Worm (Caenorhabditis elegans) whole organism, early embryonic: ENCODE results near the gene akap-1.

ENCODE experiments used
- B0310.2 ChIP-seq: sonication (generic microtip); optimal IDR thresholded peaks from 2 replicates; lab custom pipeline; 2016; ENCODE audit warnings: mild to moderate bottlenecking, missing genetic modification characterization, missing compliant biosample characterization
- F13C5.2 ChIP-seq: sonication (generic microtip); optimal IDR thresholded peaks from 2 replicates; lab custom pipeline; 2017; ENCODE audit warnings: mild to moderate bottlenecking, missing genetic modification characterization, inconsistent platforms, missing compliant biosample characterization
- aly-1 ChIP-seq: sonication (generic microtip); optimal IDR thresholded peaks from 2 replicates; lab custom pipeline; 2016; ENCODE audit warnings: missing genetic modification characterization, missing compliant biosample characterization
- ama-1 ChIP-seq: fragments of 150-350 bp; optimal IDR thresholded peaks from 2 replicates; lab custom pipeline; 2014
- ceh-13 ChIP-seq: fragments of 200-800 bp; sonication (Bioruptor generic); optimal IDR thresholded peaks from 2 replicates; lab custom pipeline; 2018; ENCODE audit warnings: mild to moderate bottlenecking, missing genetic modification characterization, missing compliant biosample characterization
- ceh-36 ChIP-seq: sonication (generic microtip); optimal IDR thresholded peaks from 2 replicates; lab custom pipeline; 2016; ENCODE audit warnings: missing genetic modification characterization, inconsistent platforms, missing compliant biosample characterization
- ets-7 ChIP-seq: sonication (generic microtip); optimal IDR thresholded peaks from 2 replicates; lab custom pipeline; 2016; ENCODE audit warnings: missing genotype, missing genetic modification characterization, missing compliant biosample characterization
- flt-1 ChIP-seq: fragments of 200-800 bp; sonication (Bioruptor generic); IDR thresholded peaks from 2 replicates; pipeline ENCODE4 v1.3.6; 2022; ENCODE audit warnings: missing genetic modification characterization, missing compliant biosample characterization
- hmbx-1 ChIP-seq: sonication (generic microtip); optimal IDR thresholded peaks from 2 replicates; lab custom pipeline; 2016; ENCODE audit warnings: mild to moderate bottlenecking, missing genetic modification characterization, missing compliant biosample characterization
- hmg-4 ChIP-seq: fragments of 200-800 bp; sonication (Bioruptor generic); optimal IDR thresholded peaks from 2 replicates; lab custom pipeline; 2018; ENCODE audit warnings: mild to moderate bottlenecking, missing genetic modification characterization, missing compliant biosample characterization
- hnd-1 ChIP-seq: sonication (generic microtip); optimal IDR thresholded peaks from 2 replicates; lab custom pipeline; 2016; ENCODE audit warnings: missing genetic modification characterization, missing compliant biosample characterization
- pes-1 ChIP-seq: fragments of 200-800 bp; sonication (Bioruptor generic); IDR thresholded peaks from 2 replicates; pipeline ENCODE4 v1.3.6; 2022; ENCODE audit warnings: missing genetic modification reagents, missing genetic modification characterization, missing compliant biosample characterization
- scrt-1 ChIP-seq: fragments of 200-800 bp; sonication (Bioruptor generic); IDR thresholded peaks from 2 replicates; pipeline ENCODE4 v1.3.6; 2022; ENCODE audit warnings: missing genetic modification characterization, missing compliant biosample characterization
- sea-1 ChIP-seq: fragments of 200-800 bp; sonication (Bioruptor generic); conservative IDR thresholded peaks from 2 replicates; pipeline ENCODE4 v1.3.6; 2022; ENCODE audit warnings: missing genetic modification characterization, missing compliant biosample characterization
- tbx-11 ChIP-seq: fragments of 200-800 bp; sonication (Bioruptor generic); IDR thresholded peaks from 2 replicates; pipeline ENCODE4 v1.3.6; 2022; ENCODE audit warnings: missing genetic modification characterization, missing compliant biosample characterization
- tbx-37 ChIP-seq: fragments of 200-800 bp; sonication (Bioruptor generic); conservative IDR thresholded peaks from 2 replicates; pipeline ENCODE4 v1.3.6; 2022; ENCODE audit warnings: missing genetic modification reagents, missing genetic modification characterization, missing compliant biosample characterization
- tra-4 ChIP-seq: sonication (generic microtip); optimal IDR thresholded peaks from 2 replicates; lab custom pipeline; 2017; ENCODE audit warnings: missing genetic modification characterization, missing compliant biosample characterization

Gene akap-1

ce11 chrIII:6353084-6353483 lies at the start of gene akap-1:
Gene akap-1 (plus strand): TSS chrIII:6353384.
- no peak for TF ChIP-seq tra-4 (tag; lab: Kevin White, UChicago)

DNA sequence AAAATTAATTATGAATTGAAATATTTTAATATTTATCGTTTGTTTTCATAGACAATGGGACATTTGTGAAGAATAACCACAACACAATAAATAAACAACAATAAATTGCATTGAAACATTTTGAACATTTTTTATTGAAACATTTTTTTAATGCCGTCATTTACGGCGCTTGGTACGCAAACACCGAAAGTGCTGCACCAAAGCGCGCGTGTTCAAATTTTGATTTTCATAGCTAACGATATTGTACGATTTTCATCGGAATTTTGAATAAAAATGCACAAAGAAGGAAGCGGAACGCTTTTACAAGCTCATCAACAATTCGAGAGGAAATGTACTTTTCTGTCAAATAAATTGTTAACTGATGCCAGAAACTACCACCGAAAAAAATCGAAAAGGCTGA lies 49.4 kb upstream of the akap-1 start:
- TF ChIP-seq ceh-36: no peak
- TF ChIP-seq tbx-11 (GFP tag; lab: Robert Waterston, UW): no peak
- TF ChIP-seq B0310.2: no peak
- no peak for TF ChIP-seq pes-1
- TF ChIP-seq ama-1 (lab: Kevin White, UChicago): no peak
- TF ChIP-seq hmg-4 (GFP tag; lab: Kevin White, UChicago): no peak
- TF ChIP-seq F13C5.2 (tag; lab: Kevin White, UChicago): no peak
- TF ChIP-seq scrt-1 (GFP tag; lab: Robert Waterston, UW): no peak
- TF ChIP-seq flt-1 (GFP tag; lab: Robert Waterston, UW): no peak
- no peak for TF ChIP-seq hmbx-1
- TF ChIP-seq tra-4 (tag; lab: Kevin White, UChicago): no peak
- no peak for TF ChIP-seq sea-1
- TF ChIP-seq ets-7: no peak
- TF ChIP-seq tbx-37 (GFP tag; lab: Robert Waterston, UW): no peak
- TF ChIP-seq aly-1 (tag; lab: Kevin White, UChicago): no peak

DNA sequence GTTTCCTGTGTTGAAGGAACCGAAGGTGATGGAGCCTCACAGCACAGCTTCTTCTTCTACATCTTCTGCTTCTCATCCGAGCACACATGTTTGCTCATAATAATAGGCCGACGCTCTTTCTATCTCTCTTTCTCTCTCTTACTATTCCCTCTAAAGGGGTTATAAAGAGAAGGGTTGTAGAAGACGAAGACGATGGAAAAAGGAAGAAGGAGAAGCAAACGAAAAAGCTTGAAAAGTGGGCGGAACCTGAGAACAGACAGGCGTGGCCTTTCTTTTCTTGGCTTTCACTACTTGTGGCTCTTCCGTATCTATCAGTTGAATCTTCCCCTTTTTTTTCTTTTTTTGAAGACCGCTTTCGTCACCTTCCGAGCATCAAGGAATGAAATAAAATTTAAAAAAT lies 45.4 kb upstream of the akap-1 start:
- TF ChIP-seq ama-1 (lab: Kevin White, UChicago) (no peak), aly-1 (tag; lab: Kevin White, UChicago) (no peak), ceh-36 (no peak), tra-4 (tag; lab: Kevin White, UChicago) (no peak), sea-1 (no peak), hnd-1 (no peak), scrt-1 (GFP tag; lab: Robert Waterston, UW) (no peak), hmbx-1 (no peak), hmg-4 (GFP tag; lab: Kevin White, UChicago) (no peak), ceh-13 (GFP tag; lab: Kevin White, UChicago) (no peak), ets-7 (no peak), pes-1 (no peak), F13C5.2 (tag; lab: Kevin White, UChicago) (no peak), tbx-37 (GFP tag; lab: Robert Waterston, UW) (no peak), tbx-11 (GFP tag; lab: Robert Waterston, UW) (no peak), B0310.2 (no peak), flt-1 (GFP tag; lab: Robert Waterston, UW) (no peak)

DNA sequence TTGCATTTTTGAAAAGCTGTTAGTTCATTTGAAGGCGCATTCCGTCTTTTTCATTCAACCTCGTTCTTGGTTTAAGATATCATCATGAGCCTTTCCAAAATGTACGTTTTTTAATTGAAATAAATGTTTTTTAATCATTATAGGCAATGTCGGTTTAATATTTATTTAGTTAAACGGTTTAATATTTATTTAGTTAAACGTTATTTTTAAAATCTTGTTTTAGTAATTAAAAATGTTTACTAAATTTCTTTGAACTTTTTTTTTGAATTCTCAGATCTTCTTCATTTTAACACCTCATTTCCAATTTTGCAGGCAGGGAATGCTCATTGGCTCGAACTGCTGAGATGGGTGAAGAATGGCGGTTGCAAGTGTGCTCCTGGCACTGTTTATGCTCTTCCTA lies 44.1 kb upstream of the akap-1 start, which contains the start of gene gar-2:
TSS of gene gar-2 (plus strand) at position 301 of the 400 bp plus-strand sequence.
- TF ChIP-seq ama-1 (lab: Kevin White, UChicago) (no peak), scrt-1 (GFP tag; lab: Robert Waterston, UW) (no peak), ceh-36 (no peak)

DNA sequence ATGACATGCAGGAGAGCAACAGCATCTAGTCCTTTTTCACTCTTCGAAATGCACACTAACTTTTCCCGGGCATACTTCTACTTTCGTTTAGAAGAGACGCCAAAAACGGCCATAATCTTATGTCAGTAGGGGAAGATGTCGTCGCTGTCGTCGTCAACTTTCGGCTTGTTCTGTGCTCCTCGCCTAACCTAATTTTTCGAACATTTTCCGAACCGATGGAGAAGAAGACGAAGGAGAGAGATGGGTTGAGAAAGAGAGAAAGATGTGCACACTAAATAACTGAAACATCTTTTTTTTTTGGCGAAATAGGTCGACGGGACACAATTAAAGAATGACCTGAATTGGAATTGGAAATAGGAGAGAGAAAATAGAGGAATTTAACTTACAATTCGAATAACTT lies 42.8 kb upstream of the akap-1 start:
- TF ChIP-seq ceh-13 (GFP tag; lab: Kevin White, UChicago): no peak
- no peak for TF ChIP-seq tbx-11 (GFP tag; lab: Robert Waterston, UW)
- no peak for TF ChIP-seq aly-1 (tag; lab: Kevin White, UChicago)
- TF ChIP-seq hmbx-1: no peak
- no peak for TF ChIP-seq pes-1

DNA sequence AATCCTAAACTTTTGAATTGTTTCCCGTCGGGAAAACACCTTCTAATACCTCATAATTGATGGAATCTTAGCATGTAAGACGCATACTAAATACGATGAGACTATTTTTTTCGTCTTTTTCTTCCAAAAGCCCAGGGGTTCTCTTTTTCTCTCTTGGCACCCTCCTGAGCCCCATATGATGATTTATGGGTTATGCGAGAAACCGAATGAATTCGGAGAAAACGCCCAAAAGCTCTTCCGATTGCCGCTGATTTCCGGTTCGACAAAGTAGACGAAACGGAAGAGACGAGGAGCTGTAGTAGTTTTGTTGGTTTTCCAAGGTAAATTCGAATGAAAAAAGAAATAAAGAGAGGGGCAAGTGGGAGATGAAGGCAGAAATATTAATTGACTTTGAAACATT lies 41.7 kb upstream of the akap-1 start:
- TF ChIP-seq F13C5.2 (tag; lab: Kevin White, UChicago) (no peak), aly-1 (tag; lab: Kevin White, UChicago) (no peak), pes-1 (no peak), hmg-4 (GFP tag; lab: Kevin White, UChicago) (no peak), tbx-11 (GFP tag; lab: Robert Waterston, UW) (no peak), scrt-1 (GFP tag; lab: Robert Waterston, UW) (no peak), ceh-13 (GFP tag; lab: Kevin White, UChicago) (no peak), hmbx-1 (no peak), ceh-36 (no peak), sea-1 (no peak), B0310.2 (no peak), hnd-1 (no peak), ets-7 (no peak), ama-1 (lab: Kevin White, UChicago) (no peak), tra-4 (tag; lab: Kevin White, UChicago) (no peak), tbx-37 (GFP tag; lab: Robert Waterston, UW) (no peak), flt-1 (GFP tag; lab: Robert Waterston, UW) (no peak)

DNA sequence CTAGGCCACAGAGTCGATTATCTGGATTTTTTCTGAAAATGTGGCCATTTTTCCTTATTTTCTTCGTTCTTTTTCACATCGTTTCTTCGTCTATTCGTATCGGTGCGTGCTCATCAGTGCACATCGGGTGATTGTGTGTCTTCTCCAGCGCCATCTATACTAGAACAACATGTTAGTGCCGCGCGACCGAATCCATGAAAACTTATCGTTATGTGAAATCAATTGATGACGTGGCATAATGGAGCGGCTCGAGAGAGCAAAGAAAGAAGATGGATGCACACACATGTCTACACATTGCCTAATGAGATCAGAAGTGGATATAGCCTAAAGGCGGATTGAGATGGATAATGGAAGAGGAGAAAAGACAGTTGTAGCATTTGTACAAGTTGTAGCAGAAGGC lies 40.9 kb upstream of the akap-1 start:
- TF ChIP-seq sea-1 (no peak), hnd-1 (no peak), ceh-36 (no peak), pes-1 (no peak), ama-1 (lab: Kevin White, UChicago) (no peak), aly-1 (tag; lab: Kevin White, UChicago) (no peak), F13C5.2 (tag; lab: Kevin White, UChicago) (no peak)

ce11 chrIII:6315515-6315914 lies 37.7 kb upstream of the akap-1 start:
- TF ChIP-seq tra-4 (tag; lab: Kevin White, UChicago) (no peak), tbx-37 (GFP tag; lab: Robert Waterston, UW) (no peak), flt-1 (GFP tag; lab: Robert Waterston, UW) (no peak), ets-7 (no peak), hmbx-1 (no peak), ceh-13 (GFP tag; lab: Kevin White, UChicago) (no peak), hnd-1 (no peak), ceh-36 (no peak), scrt-1 (GFP tag; lab: Robert Waterston, UW) (no peak), F13C5.2 (tag; lab: Kevin White, UChicago) (no peak)

ce11 chrIII:6316795-6317194 lies 36.4 kb upstream of the akap-1 start:
- TF ChIP-seq ama-1 (lab: Kevin White, UChicago) (no peak), scrt-1 (GFP tag; lab: Robert Waterston, UW) (no peak), flt-1 (GFP tag; lab: Robert Waterston, UW) (no peak), B0310.2 (no peak), hnd-1 (no peak), tbx-11 (GFP tag; lab: Robert Waterston, UW) (no peak), pes-1 (no peak), tra-4 (tag; lab: Kevin White, UChicago) (no peak), ets-7 (no peak), hmbx-1 (no peak), aly-1 (tag; lab: Kevin White, UChicago) (no peak)
